Worm (Caenorhabditis elegans) whole organism, L2 larva: ENCODE results near the gene best-13.

ENCODE experiments used
- C34F6.9 ChIP-seq: fragments of 150-350 bp; optimal IDR thresholded peaks from 2 replicates; lab custom pipeline; 2014; ENCODE audit warnings: missing biosample characterization, missing genetic modification characterization
- F13H6.1 ChIP-seq: sonication (generic microtip); optimal IDR thresholded peaks from 2 replicates; lab custom pipeline; 2016; ENCODE audit warnings: missing genetic modification characterization, missing compliant biosample characterization
- ZK546.5 ChIP-seq: sonication (generic microtip); optimal IDR thresholded peaks from 2 replicates; lab custom pipeline; 2017; ENCODE audit warnings: missing biosample characterization, missing genetic modification characterization
- ama-1 ChIP-seq: fragments of 150-350 bp; optimal IDR thresholded peaks from 2 replicates; lab custom pipeline; 2018; ENCODE audit warnings: inconsistent platforms
- blmp-1 ChIP-seq: sonication (generic microtip); optimal IDR thresholded peaks from 2 replicates; lab custom pipeline; 2017; ENCODE audit warnings: missing genetic modification characterization, mild to moderate bottlenecking, missing compliant biosample characterization, antibody characterized with exemption, moderate library complexity; ENCODE audit not compliant: insufficient read depth
- ceh-16 ChIP-seq: fragments of 150-350 bp; optimal IDR thresholded peaks from 2 replicates; lab custom pipeline; 2014; ENCODE audit warnings: missing biosample characterization, missing genetic modification characterization
- crh-2 ChIP-seq: sonication (generic microtip); optimal IDR thresholded peaks from 2 replicates; lab custom pipeline; 2017; ENCODE audit warnings: missing biosample characterization, missing genetic modification characterization
- egl-27 ChIP-seq: sonication (generic microtip); optimal IDR thresholded peaks from 3 replicates; lab custom pipeline; 2017; ENCODE audit warnings: missing biosample characterization, missing genetic modification reagents, missing genetic modification characterization
- elt-1 ChIP-seq: fragments of 150-350 bp; optimal IDR thresholded peaks from 2 replicates; lab custom pipeline; 2014; ENCODE audit warnings: missing biosample characterization, missing genetic modification characterization
- fos-1 ChIP-seq: fragments of 150-350 bp; optimal IDR thresholded peaks from 2 replicates; lab custom pipeline; 2014; ENCODE audit warnings: missing biosample characterization, missing genetic modification characterization
- gmeb-1 ChIP-seq: fragments of 150-350 bp; optimal IDR thresholded peaks from 2 replicates; lab custom pipeline; 2014; ENCODE audit warnings: missing biosample characterization, missing genetic modification characterization
- lin-11 ChIP-seq: fragments of 150-350 bp; sonication (generic microtip); optimal IDR thresholded peaks from 2 replicates; lab custom pipeline; 2014; ENCODE audit warnings: missing biosample characterization, missing genetic modification characterization, inconsistent platforms, mixed read lengths
- lin-13 ChIP-seq: fragments of 150-350 bp; optimal IDR thresholded peaks from 2 replicates; lab custom pipeline; 2014; ENCODE audit warnings: missing biosample characterization, missing genetic modification reagents, missing genetic modification characterization
- lsy-2 ChIP-seq, 2 experiments: fragments of 150-350 bp in 1 of 2; sonication (generic microtip) in 1 of 2; optimal IDR thresholded peaks; 2 replicates each; lab custom pipeline; 2014 to 2017; ENCODE audit warnings: missing biosample characterization in 2 of 2, missing genetic modification characterization in 2 of 2
- mab-5 ChIP-seq: fragments of 150-350 bp; optimal IDR thresholded peaks from 2 replicates; lab custom pipeline; 2014; ENCODE audit warnings: missing biosample characterization, missing genetic modification characterization
- mbf-1 ChIP-seq: sonication (generic microtip); optimal IDR thresholded peaks from 2 replicates; lab custom pipeline; 2017; ENCODE audit warnings: missing biosample characterization, missing genetic modification characterization
- mdl-1 ChIP-seq, 2 experiments: fragments of 150-350 bp in 1 of 2; sonication (generic microtip) in 1 of 2; optimal IDR thresholded peaks; 2 replicates each; lab custom pipeline; 2017; ENCODE audit warnings: missing biosample characterization in 2 of 2, missing genetic modification characterization in 2 of 2
- nhr-10 ChIP-seq: sonication (generic microtip); optimal IDR thresholded peaks from 2 replicates; lab custom pipeline; 2017; ENCODE audit warnings: missing biosample characterization, missing genetic modification characterization
- nhr-11 ChIP-seq: fragments of 150-350 bp; optimal IDR thresholded peaks from 2 replicates; lab custom pipeline; 2014; ENCODE audit warnings: missing biosample characterization, missing genetic modification characterization
- nhr-12 ChIP-seq: fragments of 150-350 bp; optimal IDR thresholded peaks from 2 replicates; lab custom pipeline; 2014; ENCODE audit warnings: missing biosample characterization, missing genetic modification characterization
- nhr-129 ChIP-seq: fragments of 150-350 bp; optimal IDR thresholded peaks from 2 replicates; lab custom pipeline; 2014; ENCODE audit warnings: missing biosample characterization, missing genetic modification characterization
- nhr-21 ChIP-seq: fragments of 150-350 bp; optimal IDR thresholded peaks from 2 replicates; lab custom pipeline; 2014; ENCODE audit warnings: missing biosample characterization, missing genetic modification characterization
- nhr-23 ChIP-seq: fragments of 150-350 bp; optimal IDR thresholded peaks from 2 replicates; lab custom pipeline; 2014; ENCODE audit warnings: missing biosample characterization, missing genetic modification reagents, missing genetic modification characterization
- nhr-237 ChIP-seq: fragments of 150-350 bp; optimal IDR thresholded peaks from 2 replicates; lab custom pipeline; 2014; ENCODE audit warnings: missing biosample characterization, missing genetic modification characterization
- nhr-25 ChIP-seq: fragments of 150-350 bp; sonication (generic microtip); optimal IDR thresholded peaks from 3 replicates; lab custom pipeline; 2014; ENCODE audit warnings: missing biosample characterization, missing genetic modification characterization
- nhr-6 ChIP-seq: fragments of 150-350 bp; optimal IDR thresholded peaks from 2 replicates; lab custom pipeline; 2014; ENCODE audit warnings: missing biosample characterization, missing genetic modification characterization
- skn-1 ChIP-seq: sonication (generic microtip); optimal IDR thresholded peaks from 2 replicates; lab custom pipeline; 2017; ENCODE audit warnings: missing biosample characterization, missing genetic modification characterization
- sma-3 ChIP-seq: sonication (generic microtip); optimal IDR thresholded peaks from 2 replicates; lab custom pipeline; 2016; ENCODE audit warnings: missing genetic modification reagents, missing genetic modification characterization, missing compliant biosample characterization
- sma-9 ChIP-seq, 2 experiments: fragments of 150-350 bp in 1 of 2; sonication (generic microtip) in 1 of 2; optimal IDR thresholded peaks; 2 replicates each; lab custom pipeline; 2014 to 2016; ENCODE audit warnings: missing genetic modification characterization in 2 of 2, mild to moderate bottlenecking in 1 of 2, missing biosample characterization in 1 of 2, missing compliant biosample characterization in 1 of 2, missing genetic modification reagents in 1 of 2, moderate library complexity in 1 of 2
- unc-39 ChIP-seq: fragments of 150-350 bp; optimal IDR thresholded peaks from 2 replicates; lab custom pipeline; 2014; ENCODE audit warnings: missing biosample characterization, missing genetic modification characterization
- unc-55 ChIP-seq: fragments of 150-350 bp; sonication (generic microtip); optimal IDR thresholded peaks from 3 replicates; lab custom pipeline; 2014; ENCODE audit warnings: missing biosample characterization, missing genetic modification reagents, missing genetic modification characterization
- zag-1 ChIP-seq: fragments of 150-350 bp; optimal IDR thresholded peaks from 2 replicates; lab custom pipeline; 2014; ENCODE audit warnings: missing biosample characterization, missing genetic modification characterization
- ztf-1 ChIP-seq: fragments of 200-800 bp; sonication (Bioruptor generic); conservative IDR thresholded peaks from 2 replicates; pipeline ENCODE4 v1.3.6; 2022; ENCODE audit warnings: missing genetic modification characterization, missing compliant biosample characterization
- ztf-11 ChIP-seq: sonication (generic microtip); optimal IDR thresholded peaks from 2 replicates; lab custom pipeline; 2017; ENCODE audit warnings: missing biosample characterization, missing genetic modification characterization
- ztf-4 ChIP-seq: fragments of 150-350 bp; optimal IDR thresholded peaks from 2 replicates; lab custom pipeline; 2014; ENCODE audit warnings: missing biosample characterization, missing genetic modification characterization

The best-13 gene

DNA sequence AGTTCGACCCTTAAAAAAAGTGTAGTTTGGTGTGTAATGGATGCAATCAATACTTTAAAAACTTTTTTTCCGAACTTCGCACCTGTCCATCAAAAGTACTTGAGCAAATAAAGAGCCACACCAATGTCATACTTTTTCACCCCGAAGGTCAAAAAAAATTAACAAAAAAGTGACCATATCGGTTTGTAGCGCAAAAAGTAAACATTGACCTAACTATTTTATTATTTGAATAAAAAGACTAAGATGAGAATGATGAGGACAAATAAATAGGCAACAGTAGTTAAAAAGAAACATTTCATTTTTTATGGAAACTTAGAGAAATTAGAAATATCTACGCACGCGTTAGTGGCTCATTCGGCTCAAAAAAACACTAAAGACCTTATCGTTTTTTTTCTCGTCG lies 34.4 kb upstream of the best-13 start:
- TF ChIP-seq blmp-1: no peak
- no peak for TF ChIP-seq unc-55 (GFP tag; lab: Kevin White, UChicago)
- TF ChIP-seq ZK546.5 (tag; lab: Kevin White, UChicago): no peak

DNA sequence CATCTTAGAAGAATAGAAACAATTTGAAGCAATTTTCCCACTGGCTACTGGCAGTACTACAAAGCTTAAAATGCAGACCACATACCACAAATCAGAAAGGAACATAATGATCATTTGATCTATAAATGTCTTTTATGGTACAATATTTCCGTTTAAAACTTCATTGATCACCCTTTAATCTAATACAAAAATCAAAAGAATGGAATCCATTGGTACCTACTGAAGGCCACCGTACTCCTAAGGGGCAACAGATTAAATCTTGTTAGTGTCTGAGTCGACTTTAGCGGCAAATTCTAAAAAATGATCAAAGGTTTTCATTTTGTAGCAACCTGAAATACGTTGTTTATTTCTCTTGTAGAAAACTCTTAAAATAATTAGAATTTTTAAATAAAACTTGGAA lies 31.5 kb upstream of the best-13 start:
- TF ChIP-seq nhr-12 (tag; lab: Kevin White, UChicago) (no peak), mbf-1 (tag; lab: Kevin White, UChicago) (no peak), crh-2 (tag; lab: Kevin White, UChicago) (no peak), unc-39 (tag; lab: Kevin White, UChicago) (no peak), ztf-11 (tag; lab: Kevin White, UChicago) (no peak), sma-9 (GFP tag; optimal IDR thresholded peaks at IDR 0.05; lab: Kevin White, UChicago) (peak; percentile 9), sma-9 (tag; optimal IDR thresholded peaks at IDR 0.05; lab: Kevin White, UChicago) (no peak), F13H6.1 (no peak), ztf-1 (GFP tag; lab: Robert Waterston, UW) (no peak), nhr-237 (no peak), nhr-10 (tag; lab: Kevin White, UChicago) (no peak), nhr-25 (tag; lab: Kevin White, UChicago) (peak; percentile 53)

DNA sequence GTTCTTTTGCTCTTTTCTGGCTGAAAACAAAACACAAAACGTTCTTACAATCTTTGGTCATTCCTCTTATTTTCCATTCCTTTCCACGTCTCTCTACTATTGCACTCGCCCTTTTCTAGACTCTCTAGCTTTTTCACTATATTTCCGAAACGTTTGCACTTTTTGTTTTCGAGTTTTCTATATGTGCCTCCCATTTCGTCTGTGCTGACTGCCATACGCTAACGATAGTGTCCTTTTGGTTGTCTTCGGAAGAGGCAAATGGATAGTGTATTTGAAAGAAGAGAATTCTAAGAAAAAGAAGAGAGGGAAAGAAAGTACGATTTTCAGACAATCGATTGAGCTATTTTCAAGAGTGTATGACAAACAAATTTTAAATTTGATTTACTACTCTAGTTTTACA lies 30.9 kb upstream of the best-13 start:
- TF ChIP-seq crh-2 (tag; lab: Kevin White, UChicago) (peak; percentile 78), skn-1 (tag; lab: Kevin White, UChicago) (peak; percentile 32), nhr-129 (tag; lab: Kevin White, UChicago) (peak; percentile 47), F13H6.1 (peak; percentile 36), zag-1 (tag; lab: Kevin White, UChicago) (peak; percentile 57), fos-1 (tag; lab: Kevin White, UChicago) (peak; percentile 81), unc-55 (GFP tag; lab: Kevin White, UChicago) (peak; percentile 9), ceh-16 (tag; lab: Kevin White, UChicago) (no peak), ztf-4 (tag; lab: Kevin White, UChicago) (no peak), sma-9 (GFP tag; optimal IDR thresholded peaks at IDR 0.05; lab: Kevin White, UChicago) (peak; percentile 70), sma-9 (tag; optimal IDR thresholded peaks at IDR 0.05; lab: Kevin White, UChicago) (no peak), lsy-2 (tag; optimal IDR thresholded peaks at IDR 0.05; lab: Kevin White, UChicago) (peak in 1 of 2 experiments; percentile 34), C34F6.9 (tag; lab: Kevin White, UChicago) (peak; percentile 35), lin-11 (tag; lab: Kevin White, UChicago) (no peak)

DNA sequence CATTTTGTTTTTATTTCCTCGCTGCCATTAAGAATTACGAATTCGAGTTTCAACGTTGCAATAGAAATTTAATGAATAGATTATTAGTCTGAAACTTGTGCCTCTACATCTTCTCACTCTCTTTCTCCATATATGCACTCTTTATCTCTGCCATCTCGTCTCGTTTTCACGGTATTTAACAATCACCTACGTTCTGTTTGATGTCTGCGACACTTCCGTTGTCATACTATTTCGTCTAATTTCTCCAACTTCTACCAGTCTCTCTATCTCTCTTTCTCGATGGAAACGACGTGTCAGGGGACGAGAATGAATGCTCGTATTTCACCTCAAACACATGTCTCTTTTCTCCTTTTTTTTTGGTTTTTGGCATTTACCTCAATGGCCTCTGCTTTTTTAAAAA lies 29.9 kb upstream of the best-13 start:
- TF ChIP-seq mab-5 (tag; lab: Kevin White, UChicago) (no peak), lin-13 (GFP tag; lab: Kevin White, UChicago) (peak; percentile 28), F13H6.1 (peak; percentile 73), egl-27 (peak; percentile 53), sma-3 (GFP tag; lab: Kevin White, UChicago) (peak; percentile 10), unc-55 (GFP tag; lab: Kevin White, UChicago) (peak; percentile 69), lsy-2 (tag; optimal IDR thresholded peaks at IDR 0.05; lab: Kevin White, UChicago) (peak in 1 of 2 experiments; percentile 56), skn-1 (tag; lab: Kevin White, UChicago) (no peak), nhr-237 (no peak), crh-2 (tag; lab: Kevin White, UChicago) (peak; percentile 90), nhr-25 (tag; lab: Kevin White, UChicago) (peak; percentile 25), ceh-16 (tag; lab: Kevin White, UChicago) (peak; percentile 61), ama-1 (lab: Kevin White, UChicago) (peak; percentile 36), nhr-21 (tag; lab: Kevin White, UChicago) (peak; percentile 39), nhr-6 (tag; lab: Kevin White, UChicago) (peak; percentile 54), blmp-1 (peak; percentile 14), mdl-1 (tag; optimal IDR thresholded peaks at IDR 0.05; lab: Kevin White, UChicago) (peak in 1 of 2 experiments; percentile 23), sma-9 (GFP tag; optimal IDR thresholded peaks at IDR 0.05; lab: Kevin White, UChicago) (peak; percentile 68), sma-9 (tag; optimal IDR thresholded peaks at IDR 0.05; lab: Kevin White, UChicago) (no peak), elt-1 (no peak), nhr-11 (tag; lab: Kevin White, UChicago) (no peak), gmeb-1 (tag; lab: Kevin White, UChicago) (peak; percentile 11), fos-1 (tag; lab: Kevin White, UChicago) (peak; percentile 64), nhr-23 (tag; lab: Kevin White, UChicago) (no peak), C34F6.9 (tag; lab: Kevin White, UChicago) (peak; percentile 61), nhr-129 (tag; lab: Kevin White, UChicago) (peak; percentile 78)
